Worm (Caenorhabditis elegans) whole organism, late embryonic: ENCODE measurements around the gene K11G9.5.

ENCODE experiments used
- C38D4.7 ChIP-seq: fragments of 200-800 bp; sonication (Bioruptor generic); optimal IDR thresholded peaks from 2 replicates; lab custom pipeline; 2018; ENCODE audit warnings: mild to moderate bottlenecking, missing genetic modification characterization, moderate library complexity, missing compliant biosample characterization
- ama-1 ChIP-seq: fragments of 150-350 bp; optimal IDR thresholded peaks from 2 replicates; lab custom pipeline; 2014
- ceh-22 ChIP-seq: sonication (generic microtip); optimal IDR thresholded peaks from 2 replicates; lab custom pipeline; 2017; ENCODE audit warnings: missing biosample characterization, missing genetic modification characterization
- ceh-24 ChIP-seq: sonication (generic microtip); optimal IDR thresholded peaks from 2 replicates; lab custom pipeline; 2016; ENCODE audit warnings: mild to moderate bottlenecking, missing genetic modification characterization, missing compliant biosample characterization
- ceh-34 ChIP-seq: sonication (generic microtip); optimal IDR thresholded peaks from 2 replicates; lab custom pipeline; 2016; ENCODE audit warnings: mild to moderate bottlenecking, missing genetic modification characterization, missing compliant biosample characterization
- ceh-45 ChIP-seq: fragments of 200-800 bp; sonication (Bioruptor generic); IDR thresholded peaks from 2 replicates; pipeline ENCODE4 v1.3.6; 2022; ENCODE audit warnings: missing genetic modification reagents, missing genetic modification characterization, missing compliant biosample characterization
- ceh-48 ChIP-seq: sonication (generic microtip); optimal IDR thresholded peaks from 2 replicates; lab custom pipeline; 2016; ENCODE audit warnings: missing genetic modification characterization, inconsistent platforms, missing compliant biosample characterization
- che-1 ChIP-seq: sonication (generic microtip); optimal IDR thresholded peaks from 2 replicates; lab custom pipeline; 2016; ENCODE audit warnings: mild to moderate bottlenecking, missing genetic modification characterization, missing compliant biosample characterization
- dve-1 ChIP-seq: sonication (generic microtip); optimal IDR thresholded peaks from 2 replicates; lab custom pipeline; 2017; ENCODE audit warnings: antibody characterized with exemption, mild to moderate bottlenecking, missing genetic modification characterization, missing compliant biosample characterization
- elt-2 ChIP-seq: sonication (generic microtip); optimal IDR thresholded peaks from 2 replicates; lab custom pipeline; 2016; ENCODE audit warnings: missing genetic modification reagents, missing genetic modification characterization, missing compliant biosample characterization
- ets-4 ChIP-seq: sonication (generic microtip); optimal IDR thresholded peaks from 2 replicates; lab custom pipeline; 2016; ENCODE audit warnings: missing genetic modification characterization, missing compliant biosample characterization
- eyg-1 ChIP-seq: sonication (generic microtip); optimal IDR thresholded peaks from 2 replicates; lab custom pipeline; 2016; ENCODE audit warnings: missing genotype, missing genetic modification characterization, missing compliant biosample characterization
- hlh-13 ChIP-seq: fragments of 200-800 bp; sonication (Bioruptor generic); optimal IDR thresholded peaks from 2 replicates; lab custom pipeline; 2018; ENCODE audit warnings: mild to moderate bottlenecking, missing genetic modification characterization, missing compliant biosample characterization
- hlh-15 ChIP-seq: sonication (generic microtip); optimal IDR thresholded peaks from 2 replicates; lab custom pipeline; 2016; ENCODE audit warnings: missing genetic modification characterization, missing compliant biosample characterization
- hlh-6 ChIP-seq: sonication (generic microtip); optimal IDR thresholded peaks from 2 replicates; lab custom pipeline; 2016; ENCODE audit warnings: missing genotype, missing genetic modification characterization, missing compliant biosample characterization
- nhr-232 ChIP-seq: sonication (generic microtip); optimal IDR thresholded peaks from 2 replicates; lab custom pipeline; 2016; ENCODE audit warnings: missing genetic modification characterization, missing compliant biosample characterization
- npax-4 ChIP-seq: sonication (generic microtip); optimal IDR thresholded peaks from 2 replicates; lab custom pipeline; 2016; ENCODE audit warnings: missing genetic modification characterization, missing compliant biosample characterization
- odd-2 ChIP-seq: sonication (generic microtip); optimal IDR thresholded peaks from 2 replicates; lab custom pipeline; 2017; ENCODE audit warnings: antibody characterized with exemption, mild to moderate bottlenecking, missing genetic modification characterization, missing compliant biosample characterization
- pag-3 ChIP-seq: sonication (generic microtip); optimal IDR thresholded peaks from 2 replicates; lab custom pipeline; 2016; ENCODE audit warnings: missing compliant biosample characterization, missing genetic modification characterization, borderline replicate concordance
- pha-4 ChIP-seq: fragments of 150-350 bp; optimal IDR thresholded peaks from 2 replicates; lab custom pipeline; 2018; ENCODE audit warnings: missing biosample characterization, missing genetic modification reagents, missing genetic modification characterization
- pqm-1 ChIP-seq: sonication (generic microtip); optimal IDR thresholded peaks from 2 replicates; lab custom pipeline; 2016; ENCODE audit warnings: missing genetic modification characterization, missing compliant biosample characterization
- pros-1 ChIP-seq: fragments of 150-350 bp; optimal IDR thresholded peaks from 2 replicates; lab custom pipeline; 2014; ENCODE audit warnings: missing biosample characterization, missing genetic modification reagents, missing genetic modification characterization
- ref-2 ChIP-seq: sonication (generic microtip); optimal IDR thresholded peaks from 2 replicates; lab custom pipeline; 2016; ENCODE audit warnings: missing genetic modification characterization, missing compliant biosample characterization
- rnt-1 ChIP-seq: sonication (generic microtip); optimal IDR thresholded peaks from 2 replicates; lab custom pipeline; 2016; ENCODE audit warnings: missing genetic modification characterization, missing compliant biosample characterization
- sdc-2 ChIP-seq: sonication (generic microtip); optimal IDR thresholded peaks from 2 replicates; lab custom pipeline; 2016; ENCODE audit warnings: missing genotype, missing genetic modification characterization, missing compliant biosample characterization
- sox-2 ChIP-seq: fragments of 200-800 bp; sonication (Bioruptor generic); IDR thresholded peaks from 2 replicates; pipeline ENCODE4 v1.3.6; 2022; ENCODE audit warnings: missing genetic modification reagents, missing genetic modification characterization, missing compliant biosample characterization
- sox-4 ChIP-seq: sonication (generic microtip); optimal IDR thresholded peaks from 2 replicates; lab custom pipeline; 2017; ENCODE audit warnings: mild to moderate bottlenecking, missing genetic modification characterization, inconsistent platforms, missing compliant biosample characterization
- syd-9 ChIP-seq: sonication (generic microtip); optimal IDR thresholded peaks from 2 replicates; lab custom pipeline; 2016; ENCODE audit warnings: mild to moderate bottlenecking, missing genetic modification characterization, moderate library complexity, missing compliant biosample characterization
- tbx-7 ChIP-seq: sonication (generic microtip); optimal IDR thresholded peaks from 2 replicates; lab custom pipeline; 2016; ENCODE audit warnings: missing genotype, missing genetic modification characterization, missing compliant biosample characterization
- unc-3 ChIP-seq, 2 experiments: fragments of 200-800 bp in 1 of 2; sonication (Bioruptor generic) in 1 of 2; sonication (generic microtip) in 1 of 2; conservative IDR thresholded peaks in 1 of 2; optimal IDR thresholded peaks in 1 of 2; 2 replicates each; pipeline versions ENCODE4 v1.3.6 to Lab custom; 2016 to 2022; ENCODE audit warnings: missing compliant biosample characterization in 2 of 2, missing genetic modification characterization in 2 of 2, missing genetic modification reagents in 1 of 2
- unc-55 ChIP-seq: sonication (generic microtip); optimal IDR thresholded peaks from 2 replicates; lab custom pipeline; 2017; ENCODE audit warnings: missing biosample characterization, missing genetic modification reagents, missing genetic modification characterization
- zip-5 ChIP-seq: sonication (generic microtip); optimal IDR thresholded peaks from 2 replicates; lab custom pipeline; 2016; ENCODE audit warnings: missing genetic modification characterization, missing compliant biosample characterization
- ztf-16 ChIP-seq: sonication (generic microtip); optimal IDR thresholded peaks from 2 replicates; lab custom pipeline; 2017; ENCODE audit warnings: missing genetic modification characterization, missing compliant biosample characterization

The K11G9.5 gene

ce11 chrV:6669520-6669919, 18.8 kb downstream of the K11G9.5 start, which contains the start of gene cest-28:
Gene cest-28 (plus strand): TSS chrV:6669820.
- TF ChIP-seq npax-4 = no peak
- no peak for TF ChIP-seq unc-3 (GFP tag; conservative IDR thresholded peaks at IDR 0.05; lab: Robert Waterston, UW)
- no peak for TF ChIP-seq unc-3 (tag; optimal IDR thresholded peaks at IDR 0.05; lab: Kevin White, UChicago)
- no peak for TF ChIP-seq dve-1 (tag; lab: Kevin White, UChicago)
- TF ChIP-seq rnt-1 = no peak
- TF ChIP-seq ztf-16 (tag; lab: Kevin White, UChicago) = no peak
- TF ChIP-seq syd-9 (tag; lab: Kevin White, UChicago) = no peak
- no peak for TF ChIP-seq hlh-13 (GFP tag; lab: Kevin White, UChicago)
- no peak for TF ChIP-seq ceh-48 (tag; lab: Kevin White, UChicago)
- TF ChIP-seq hlh-6 (tag; lab: Kevin White, UChicago) = no peak
- no peak for TF ChIP-seq ama-1 (lab: Kevin White, UChicago)

- TF ChIP-seq tbx-7 (tag; lab: Kevin White, UChicago) (no peak), sdc-2 (tag; lab: Kevin White, UChicago) (no peak), ets-4 (tag; lab: Kevin White, UChicago) (no peak), syd-9 (tag; lab: Kevin White, UChicago) (no peak), sox-2 (GFP tag; lab: Robert Waterston, UW) (no peak), ref-2 (tag; lab: Kevin White, UChicago) (no peak), ceh-45 (GFP tag; lab: Robert Waterston, UW) (no peak)
These were observed 19.6 kb downstream of the K11G9.5 start, which contains the start of gene str-180 for ce11 chrV:6668741-6669140. Gene str-180 (minus strand): TSS chrV:6668841.

- TF ChIP-seq pag-3 (tag; lab: Kevin White, UChicago) (no peak), odd-2 (tag; lab: Kevin White, UChicago) (no peak), unc-3 (GFP tag; conservative IDR thresholded peaks at IDR 0.05; lab: Robert Waterston, UW) (no peak), unc-3 (tag; optimal IDR thresholded peaks at IDR 0.05; lab: Kevin White, UChicago) (no peak), sox-4 (tag; lab: Kevin White, UChicago) (no peak), sox-2 (GFP tag; lab: Robert Waterston, UW) (no peak), che-1 (tag; lab: Kevin White, UChicago) (no peak), nhr-232 (no peak), ets-4 (tag; lab: Kevin White, UChicago) (no peak), syd-9 (tag; lab: Kevin White, UChicago) (no peak), zip-5 (tag; lab: Kevin White, UChicago) (no peak), rnt-1 (no peak)
- TF ChIP-seq, all 69 proteins: peak for 0
These were observed 21.7 kb downstream of the K11G9.5 start for ce11 chrV:6666557-6666956.

ce11 chrV:6665751-6666150, 22.5 kb downstream of the K11G9.5 start, which contains the start of gene pmp-5:
Gene pmp-5 (minus strand): TSS chrV:6665813.
- TF ChIP-seq pros-1 (tag; lab: Kevin White, UChicago) (no peak), unc-55 (no peak), ama-1 (lab: Kevin White, UChicago) (no peak), che-1 (tag; lab: Kevin White, UChicago) (no peak), eyg-1 (tag; lab: Kevin White, UChicago) (no peak), ceh-24 (tag; lab: Kevin White, UChicago) (no peak), elt-2 (no peak), pha-4 (tag; lab: Kevin White, UChicago) (no peak), hlh-6 (tag; lab: Kevin White, UChicago) (no peak), tbx-7 (tag; lab: Kevin White, UChicago) (no peak), hlh-15 (tag; lab: Kevin White, UChicago) (no peak), pqm-1 (no peak), C38D4.7 (GFP tag; lab: Kevin White, UChicago) (no peak), pag-3 (tag; lab: Kevin White, UChicago) (no peak), hlh-13 (GFP tag; lab: Kevin White, UChicago) (no peak), ztf-16 (tag; lab: Kevin White, UChicago) (no peak), ceh-48 (tag; lab: Kevin White, UChicago) (no peak), ceh-34 (tag; lab: Kevin White, UChicago) (no peak), zip-5 (tag; lab: Kevin White, UChicago) (no peak), ceh-22 (tag; lab: Kevin White, UChicago) (no peak)
